Fruit fly (Drosophila melanogaster) S2 (cell line): ENCODE measurements around the gene cyst.

Source experiments
- CG8478 ChIP-seq: fragments of >200 bp; optimal IDR thresholded peaks from 2 replicates; lab custom pipeline; 2018
- CTCF ChIP-seq, 2 experiments: fragments of >200 bp; optimal IDR thresholded peaks; 2 replicates each; lab custom pipeline; 2018

DNA sequence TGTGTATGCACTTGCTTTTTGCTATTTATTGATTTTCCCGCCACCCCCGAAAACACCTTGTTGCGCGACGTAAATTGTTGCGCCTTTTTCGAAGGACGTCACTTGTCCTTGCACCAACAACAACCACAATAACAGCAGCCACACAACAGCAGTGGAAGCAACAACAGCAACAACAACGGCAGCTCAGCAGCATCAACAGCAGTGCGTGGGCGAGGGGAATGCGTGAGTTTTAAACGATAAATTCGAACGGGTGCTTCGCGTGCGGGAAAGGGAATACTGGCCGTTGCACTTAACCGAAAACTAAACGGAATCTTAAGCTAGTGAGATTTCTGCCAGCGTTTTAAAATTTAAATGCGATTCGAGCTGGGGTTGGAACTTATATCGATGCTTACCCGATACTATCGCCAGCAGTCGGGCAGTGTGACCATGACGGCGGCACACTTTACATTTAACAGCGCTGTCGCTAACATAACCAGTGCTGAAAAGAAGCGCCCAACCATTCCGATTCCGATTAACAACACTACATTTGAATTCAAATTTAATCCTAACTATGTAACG is at the start of gene cyst:
- TF ChIP-seq CG8478 (lab: Kevin White, UChicago) (no peak), CTCF (optimal IDR thresholded peaks at IDR 0.05; lab: Kevin White, UChicago) (peak in 1 of 2 experiments; percentile 27)
